Fruit fly (Drosophila melanogaster) whole organism, embryonic: ENCODE measurements around the gene Cyp12a5.

Experiments
- Awh ChIP-seq: fragments of 200-800 bp; sonication (Bioruptor generic); IDR thresholded peaks from 2 replicates; pipeline ENCODE4, ENCODE4 v1.3.6; 2022; ENCODE audit warnings: missing biosample characterization, missing genetic modification characterization
- CG11398 ChIP-seq: fragments of 200-800 bp; sonication (Bioruptor generic); optimal IDR thresholded peaks from 2 replicates; lab custom pipeline; 2016; ENCODE audit warnings: missing biosample characterization, missing genetic modification characterization
- CG11560 ChIP-seq: fragments of 200-800 bp; sonication (Bioruptor generic); IDR thresholded peaks from 3 replicates; pipeline ENCODE4 v1.3.6; 2022; ENCODE audit warnings: missing biosample characterization, missing genetic modification characterization
- CG1529 ChIP-seq: fragments of 200-800 bp; sonication (Bioruptor generic); optimal IDR thresholded peaks from 3 replicates; lab custom pipeline; 2018; ENCODE audit warnings: missing biosample characterization, missing genetic modification characterization
- CG17612 ChIP-seq: fragments of 200-800 bp; sonication (Bioruptor generic); IDR thresholded peaks from 2 replicates; pipeline ENCODE4 v1.3.6; 2022; ENCODE audit warnings: missing biosample characterization, missing genetic modification characterization
- CG1792 ChIP-seq: fragments of 200-800 bp; sonication (Bioruptor generic); optimal IDR thresholded peaks from 2 replicates; lab custom pipeline; 2016; ENCODE audit warnings: missing biosample characterization, missing genetic modification characterization
- CG2875 ChIP-seq: fragments of 200-800 bp; sonication (Bioruptor generic); optimal IDR thresholded peaks from 2 replicates; lab custom pipeline; 2017; ENCODE audit warnings: missing biosample characterization, mild to moderate bottlenecking, missing genetic modification characterization, missing genetic modification reagents
- CG31388 ChIP-seq: fragments of 200-800 bp; sonication (Bioruptor generic); optimal IDR thresholded peaks from 2 replicates; lab custom pipeline; 2016; ENCODE audit warnings: missing biosample characterization, missing genetic modification characterization
- CG33557 ChIP-seq: fragments of 200-800 bp; sonication (Bioruptor generic); optimal IDR thresholded peaks from 2 replicates; lab custom pipeline; 2019; ENCODE audit warnings: missing biosample characterization, mild to moderate bottlenecking, missing genetic modification characterization, moderate library complexity
- CG42726 ChIP-seq: fragments of 200-800 bp; sonication (Bioruptor generic); IDR thresholded peaks from 2 replicates; pipeline ENCODE4 v1.3.6; 2022; ENCODE audit warnings: missing biosample characterization, missing genetic modification characterization; ENCODE audit not compliant: partially characterized antibody
- CG4730 ChIP-seq: fragments of 200-800 bp; sonication (Bioruptor generic); IDR thresholded peaks from 2 replicates; pipeline ENCODE4 v1.3.6; 2022; ENCODE audit warnings: missing biosample characterization, missing genetic modification characterization
- CG5180 ChIP-seq: fragments of 200-800 bp; sonication (Bioruptor generic); optimal IDR thresholded peaks from 3 replicates; lab custom pipeline; 2017; ENCODE audit warnings: missing biosample characterization, missing genetic modification characterization, mild to moderate bottlenecking, moderate library complexity, missing genetic modification reagents
- CG5953 ChIP-seq: fragments of 200-800 bp; sonication (Bioruptor generic); IDR thresholded peaks from 2 replicates; pipeline ENCODE4 v1.3.6; 2022; ENCODE audit warnings: missing biosample characterization, missing genetic modification characterization
- CG6175 ChIP-seq: fragments of 200-800 bp; sonication (Bioruptor generic); IDR thresholded peaks from 3 replicates; pipeline ENCODE4 v1.3.6; 2022; ENCODE audit warnings: missing biosample characterization, missing genetic modification characterization
- CG6689 ChIP-seq: fragments of 200-800 bp; sonication (Bioruptor generic); IDR thresholded peaks from 2 replicates; pipeline ENCODE4 v1.3.6; 2022; ENCODE audit warnings: missing biosample characterization, missing genetic modification characterization
- CG7556 ChIP-seq: fragments of 200-800 bp; sonication (Bioruptor generic); optimal IDR thresholded peaks from 2 replicates; lab custom pipeline; 2017; ENCODE audit warnings: missing biosample characterization, mild to moderate bottlenecking, missing genetic modification characterization
- CG8089 ChIP-seq: fragments of 200-800 bp; sonication (Bioruptor generic); optimal IDR thresholded peaks from 3 replicates; lab custom pipeline; 2016; ENCODE audit warnings: missing biosample characterization, missing genetic modification characterization
- CG8765 ChIP-seq: fragments of 200-800 bp; sonication (Bioruptor generic); IDR thresholded peaks from 2 replicates; pipeline ENCODE4 v1.3.6; 2022; ENCODE audit warnings: missing biosample characterization, missing genetic modification characterization
- CG9437 ChIP-seq: fragments of 200-800 bp; sonication (Bioruptor generic); optimal IDR thresholded peaks from 2 replicates; lab custom pipeline; 2018; ENCODE audit warnings: missing biosample characterization, mild to moderate bottlenecking, missing genetic modification characterization
- Chrac-16 ChIP-seq: fragments of 200-800 bp; sonication (Bioruptor generic); optimal IDR thresholded peaks from 3 replicates; lab custom pipeline; 2016; ENCODE audit warnings: missing biosample characterization, missing genetic modification characterization
- Fer2 ChIP-seq: fragments of 200-800 bp; sonication (Bioruptor generic); optimal IDR thresholded peaks from 2 replicates; lab custom pipeline; 2018; ENCODE audit warnings: missing biosample characterization, mild to moderate bottlenecking, missing genetic modification characterization, moderate library complexity
- Mad ChIP-seq: fragments of 200-800 bp; sonication (Bioruptor generic); optimal IDR thresholded peaks from 2 replicates; lab custom pipeline; 2016; ENCODE audit warnings: missing biosample characterization, missing genetic modification characterization
- Med ChIP-seq: fragments of 200-800 bp; sonication (Bioruptor generic); peaks from one replicate; lab custom pipeline; 2016; ENCODE audit warnings: missing biosample characterization, missing genetic modification characterization, mild to moderate bottlenecking, inconsistent platforms, moderate library complexity
- Mrtf ChIP-seq: fragments of 200-800 bp; sonication (Bioruptor generic); IDR thresholded peaks from 3 replicates; pipeline ENCODE4 v1.3.6; 2022; ENCODE audit warnings: missing biosample characterization, missing genetic modification characterization
- PHDP ChIP-seq: fragments of 200-800 bp; sonication (Bioruptor generic); optimal IDR thresholded peaks from 3 replicates; lab custom pipeline; 2018; ENCODE audit warnings: missing biosample characterization, mild to moderate bottlenecking, missing genetic modification characterization, moderate library complexity
- Rfx ChIP-seq: fragments of 200-800 bp; sonication (Bioruptor generic); IDR thresholded peaks from 2 replicates; pipeline ENCODE4 v1.3.6; 2022; ENCODE audit warnings: missing biosample characterization, missing genetic modification characterization
- Side ChIP-seq: fragments of 200-800 bp; sonication (Bioruptor generic); optimal IDR thresholded peaks from 2 replicates; lab custom pipeline; 2016; ENCODE audit warnings: missing biosample characterization, missing genetic modification characterization
- ap ChIP-seq: fragments of 200-800 bp; sonication (Bioruptor generic); IDR thresholded peaks from 2 replicates; pipeline ENCODE4 v1.3.6; 2022; ENCODE audit warnings: missing biosample characterization, missing genetic modification characterization
- ase ChIP-seq: fragments of 200-800 bp; sonication (Bioruptor generic); IDR thresholded peaks from 3 replicates; pipeline ENCODE4 v1.3.6; 2022; ENCODE audit warnings: missing biosample characterization, missing genetic modification characterization
- bab2 ChIP-seq: fragments of 200-800 bp; sonication (Bioruptor generic); optimal IDR thresholded peaks from 2 replicates; lab custom pipeline; 2016; ENCODE audit warnings: missing biosample characterization, missing genetic modification characterization
- bowl ChIP-seq: fragments of 200-800 bp; sonication (Bioruptor generic); IDR thresholded peaks from 2 replicates; pipeline ENCODE4 v1.3.6; 2022; ENCODE audit warnings: missing biosample characterization, missing genetic modification characterization
- da ChIP-seq: fragments of 200-800 bp; sonication (Bioruptor generic); optimal IDR thresholded peaks from 2 replicates; lab custom pipeline; 2016; ENCODE audit warnings: missing biosample characterization, missing genetic modification characterization
- danr ChIP-seq: fragments of 200-800 bp; sonication (Bioruptor generic); IDR thresholded peaks from 2 replicates; pipeline ENCODE4 v1.3.6; 2022; ENCODE audit warnings: missing biosample characterization, missing genetic modification characterization
- dimm ChIP-seq: fragments of 200-800 bp; sonication (Bioruptor generic); IDR thresholded peaks from 2 replicates; pipeline ENCODE4 v1.3.6; 2022; ENCODE audit warnings: missing biosample characterization, missing genetic modification characterization
- dysf ChIP-seq: fragments of 200-800 bp; sonication (Bioruptor generic); IDR thresholded peaks from 3 replicates; pipeline ENCODE4 v1.3.6; 2022; ENCODE audit warnings: missing biosample characterization, missing genetic modification characterization
- emc ChIP-seq: fragments of 200-800 bp; sonication (Bioruptor generic); optimal IDR thresholded peaks from 2 replicates; lab custom pipeline; 2016; ENCODE audit warnings: missing biosample characterization, missing genetic modification characterization
- esg ChIP-seq: fragments of 200-800 bp; sonication (Bioruptor generic); conservative IDR thresholded peaks from 2 replicates; pipeline ENCODE4 v1.3.6; 2022; ENCODE audit warnings: missing biosample characterization, missing genetic modification characterization
- eyg ChIP-seq: fragments of 200-800 bp; sonication (Bioruptor generic); optimal IDR thresholded peaks from 3 replicates; lab custom pipeline; 2016; ENCODE audit warnings: missing biosample characterization, missing genetic modification characterization
- gfzf ChIP-seq: fragments of 200-800 bp; sonication (Bioruptor generic); optimal IDR thresholded peaks from 2 replicates; lab custom pipeline; 2016; ENCODE audit warnings: missing biosample characterization, mild to moderate bottlenecking, missing genetic modification characterization, moderate library complexity
- gsb ChIP-seq: fragments of 200-800 bp; sonication (Bioruptor generic); IDR thresholded peaks from 2 replicates; pipeline ENCODE4 v1.3.6; 2022; ENCODE audit warnings: missing biosample characterization, missing genetic modification characterization
- knrl ChIP-seq: fragments of 200-800 bp; sonication (Bioruptor generic); IDR thresholded peaks from 3 replicates; pipeline ENCODE4 v1.3.6; 2022; ENCODE audit warnings: missing biosample characterization, missing genetic modification characterization; ENCODE audit not compliant: partially characterized antibody
- nom ChIP-seq: fragments of 200-800 bp; sonication (Bioruptor generic); optimal IDR thresholded peaks from 2 replicates; lab custom pipeline; 2017; ENCODE audit warnings: missing biosample characterization, missing genetic modification characterization, mild to moderate bottlenecking, moderate library complexity, missing genetic modification reagents
- oc ChIP-seq: fragments of 200-800 bp; sonication (Bioruptor generic); optimal IDR thresholded peaks from 2 replicates; lab custom pipeline; 2018; ENCODE audit warnings: missing biosample characterization, mild to moderate bottlenecking, missing genetic modification characterization, moderate library complexity
- org-1 ChIP-seq: fragments of 200-800 bp; sonication (Bioruptor generic); optimal IDR thresholded peaks from 2 replicates; lab custom pipeline; 2017; ENCODE audit warnings: missing biosample characterization, missing genetic modification characterization
- pita ChIP-seq: fragments of 200-800 bp; sonication (Bioruptor generic); optimal IDR thresholded peaks from 2 replicates; lab custom pipeline; 2017; ENCODE audit warnings: missing biosample characterization, mild to moderate bottlenecking, missing genetic modification characterization
- pros ChIP-seq: fragments of 200-800 bp; sonication (Bioruptor generic); optimal IDR thresholded peaks from 3 replicates; lab custom pipeline; 2019; ENCODE audit warnings: missing biosample characterization, mild to moderate bottlenecking, missing genetic modification characterization, moderate library complexity
- sc ChIP-seq, 3 experiments: fragments of >200 bp in 2 of 3; fragments of 200-800 bp in 1 of 3; sonication (Bioruptor generic) in 1 of 3; optimal IDR thresholded peaks; 2 replicates in 2 of 3; 3 replicates in 1 of 3; lab custom pipeline; 2017; ENCODE audit warnings: mild to moderate bottlenecking in 1 of 3, missing biosample characterization in 1 of 3, missing genetic modification characterization in 1 of 3, missing genetic modification reagents in 1 of 3
- trem ChIP-seq: fragments of 200-800 bp; optimal IDR thresholded peaks from 3 replicates; lab custom pipeline; 2019; ENCODE audit warnings: missing biosample characterization, mild to moderate bottlenecking, missing genetic modification characterization, moderate library complexity
- zfh1 ChIP-seq: fragments of 200-800 bp; sonication (Bioruptor generic); IDR thresholded peaks from 3 replicates; pipeline ENCODE4 v1.3.6; 2022; ENCODE audit warnings: missing biosample characterization, missing genetic modification characterization
- zfh2 ChIP-seq: fragments of 200-800 bp; sonication (Bioruptor generic); optimal IDR thresholded peaks from 2 replicates; lab custom pipeline; 2016; ENCODE audit warnings: missing biosample characterization, missing genetic modification characterization

The Cyp12a5 gene

dm6 chr3R:19164873-19165456, 32.5 kb downstream of the Cyp12a5 start (continued):
- TF ChIP-seq zfh2 (GFP tag; lab: Kevin White, UChicago), result no peak
- TF ChIP-seq dimm (GFP tag; lab: Robert Waterston, UW), result no peak
- no peak for TF ChIP-seq ase (GFP tag; lab: Robert Waterston, UW)
- no peak for TF ChIP-seq Side (GFP tag; lab: Kevin White, UChicago)
- no peak for TF ChIP-seq org-1 (GFP tag; lab: Kevin White, UChicago)
- TF ChIP-seq CG9437 (GFP tag; lab: Kevin White, UChicago), result peak; percentile 60
- TF ChIP-seq CG1792 (GFP tag; lab: Kevin White, UChicago), result no peak
- TF ChIP-seq CG8765 (GFP tag; lab: Robert Waterston, UW), result no peak; the same call in 1 of the 2 replicates
- TF ChIP-seq Mrtf (GFP tag; lab: Robert Waterston, UW), result no peak
- TF ChIP-seq Fer2 (tag; lab: Kevin White, UChicago), result no peak
- no peak for TF ChIP-seq danr (GFP tag; lab: Robert Waterston, UW)
- no peak for TF ChIP-seq bab2 (GFP tag; lab: Kevin White, UChicago)
- peak; percentile 52 for TF ChIP-seq CG7556 (GFP tag; lab: Kevin White, UChicago)
- no peak for TF ChIP-seq CG33557 (GFP tag; lab: Kevin White, UChicago)
- peak; percentile 35 for TF ChIP-seq PHDP
- TF ChIP-seq trem (tag; lab: Kevin White, UChicago), result no peak
- TF ChIP-seq pita (GFP tag; lab: Kevin White, UChicago), result no peak

dm6 chr3R:19165620-19166055, 33.2 kb downstream of the Cyp12a5 start:
- TF ChIP-seq oc (tag; lab: Kevin White, UChicago) (no peak), CG42726 (no peak), zfh1 (GFP tag; lab: Robert Waterston, UW) (no peak), CG17612 (GFP tag; lab: Robert Waterston, UW) (no peak), bowl (no peak), CG8089 (GFP tag; lab: Kevin White, UChicago) (no peak), CG31388 (GFP tag; lab: Kevin White, UChicago) (no peak), CG6689 (GFP tag; lab: Robert Waterston, UW) (no peak), CG5180 (GFP tag; lab: Kevin White, UChicago) (peak; percentile 41), knrl (GFP tag; lab: Robert Waterston, UW) (no peak), esg (GFP tag; lab: Robert Waterston, UW) (no peak), da (GFP tag; lab: Kevin White, UChicago) (no peak), pros (GFP tag; lab: Kevin White, UChicago) (no peak), CG5953 (GFP tag; lab: Robert Waterston, UW) (no peak), CG11398 (no peak), Mad (no peak), emc (GFP tag; lab: Kevin White, UChicago) (no peak), Mrtf (GFP tag; lab: Robert Waterston, UW) (no peak), dysf (GFP tag; lab: Robert Waterston, UW) (no peak), Rfx (GFP tag; lab: Robert Waterston, UW) (peak; percentile 22; the same call in 1 of the 2 replicates), Awh (no peak), Chrac-16 (GFP tag; lab: Kevin White, UChicago) (no peak), CG11560 (tag; lab: Robert Waterston, UW) (no peak), CG4730 (GFP tag; lab: Robert Waterston, UW) (no peak), gfzf (no peak), CG1529 (GFP tag; lab: Kevin White, UChicago) (no peak), ap (GFP tag; lab: Robert Waterston, UW) (no peak), Med (GFP tag; lab: Kevin White, UChicago) (no peak), nom (GFP tag; lab: Kevin White, UChicago) (peak; percentile 48), eyg (GFP tag; lab: Kevin White, UChicago) (no peak), CG6175 (GFP tag; lab: Robert Waterston, UW) (no peak), gsb (GFP tag; lab: Robert Waterston, UW) (no peak), sc (optimal IDR thresholded peaks at IDR 0.05; lab: Kevin White, UChicago) (no peak), sc (GFP tag; optimal IDR thresholded peaks at IDR 0.05; lab: Kevin White, UChicago) (no peak), CG2875 (GFP tag; lab: Kevin White, UChicago) (no peak)
